Worm (Caenorhabditis elegans) whole organism, late embryonic: ENCODE data around the gene aakg-1.

Source experiments
- K09A11.1 ChIP-seq: sonication (generic microtip); optimal IDR thresholded peaks from 2 replicates; lab custom pipeline; 2017; ENCODE audit warnings: antibody characterized with exemption, mild to moderate bottlenecking, missing genetic modification characterization, missing compliant biosample characterization; ENCODE audit not compliant: insufficient read depth
- T23F11.4 ChIP-seq: fragments of 200-800 bp; sonication (Bioruptor generic); optimal IDR thresholded peaks from 2 replicates; lab custom pipeline; 2018; ENCODE audit warnings: mild to moderate bottlenecking, missing genetic modification characterization, missing compliant biosample characterization
- Y22D7AL.16 ChIP-seq: sonication (generic microtip); optimal IDR thresholded peaks from 2 replicates; lab custom pipeline; 2016; ENCODE audit warnings: missing genetic modification characterization, missing compliant biosample characterization
- ceh-14 ChIP-seq: sonication (generic microtip); optimal IDR thresholded peaks from 2 replicates; lab custom pipeline; 2016; ENCODE audit warnings: missing genotype, missing genetic modification characterization, missing compliant biosample characterization
- ceh-19 ChIP-seq: fragments of 200-800 bp; sonication (Bioruptor generic); optimal IDR thresholded peaks from 2 replicates; lab custom pipeline; 2018; ENCODE audit warnings: mild to moderate bottlenecking, missing genetic modification characterization, missing compliant biosample characterization
- ceh-2 ChIP-seq: sonication (generic microtip); optimal IDR thresholded peaks from 2 replicates; lab custom pipeline; 2016; ENCODE audit warnings: missing genotype, missing genetic modification characterization, missing compliant biosample characterization
- ceh-30 ChIP-seq: fragments of 150-350 bp; optimal IDR thresholded peaks from 2 replicates; lab custom pipeline; 2014; ENCODE audit warnings: missing biosample characterization, missing genetic modification characterization
- ceh-48 ChIP-seq: sonication (generic microtip); optimal IDR thresholded peaks from 2 replicates; lab custom pipeline; 2016; ENCODE audit warnings: missing genetic modification characterization, inconsistent platforms, missing compliant biosample characterization
- dve-1 ChIP-seq: sonication (generic microtip); optimal IDR thresholded peaks from 2 replicates; lab custom pipeline; 2017; ENCODE audit warnings: antibody characterized with exemption, mild to moderate bottlenecking, missing genetic modification characterization, missing compliant biosample characterization
- elt-2 ChIP-seq: sonication (generic microtip); optimal IDR thresholded peaks from 2 replicates; lab custom pipeline; 2016; ENCODE audit warnings: missing genetic modification reagents, missing genetic modification characterization, missing compliant biosample characterization
- ets-4 ChIP-seq: sonication (generic microtip); optimal IDR thresholded peaks from 2 replicates; lab custom pipeline; 2016; ENCODE audit warnings: missing genetic modification characterization, missing compliant biosample characterization
- eyg-1 ChIP-seq: sonication (generic microtip); optimal IDR thresholded peaks from 2 replicates; lab custom pipeline; 2016; ENCODE audit warnings: missing genotype, missing genetic modification characterization, missing compliant biosample characterization
- fkh-10 ChIP-seq: fragments of 150-350 bp; optimal IDR thresholded peaks from 2 replicates; lab custom pipeline; 2014; ENCODE audit warnings: missing biosample characterization, missing genetic modification reagents, missing genetic modification characterization
- fkh-6 ChIP-seq: sonication (generic microtip); optimal IDR thresholded peaks from 2 replicates; lab custom pipeline; 2016; ENCODE audit warnings: missing genetic modification characterization, missing compliant biosample characterization
- gmeb-2 ChIP-seq: sonication (generic microtip); optimal IDR thresholded peaks from 2 replicates; lab custom pipeline; 2016; ENCODE audit warnings: missing genetic modification characterization, inconsistent platforms, missing compliant biosample characterization
- hlh-15 ChIP-seq: sonication (generic microtip); optimal IDR thresholded peaks from 2 replicates; lab custom pipeline; 2016; ENCODE audit warnings: missing genetic modification characterization, missing compliant biosample characterization
- hlh-8 ChIP-seq: sonication (generic microtip); optimal IDR thresholded peaks from 2 replicates; lab custom pipeline; 2016; ENCODE audit warnings: missing genotype, missing genetic modification characterization, missing compliant biosample characterization
- lim-6 ChIP-seq: sonication (generic microtip); optimal IDR thresholded peaks from 2 replicates; lab custom pipeline; 2016; ENCODE audit warnings: missing genetic modification characterization, missing compliant biosample characterization
- lin-11 ChIP-seq: fragments of 200-800 bp; sonication (Bioruptor generic); optimal IDR thresholded peaks from 2 replicates; lab custom pipeline; 2018; ENCODE audit warnings: mild to moderate bottlenecking, missing genetic modification characterization, missing compliant biosample characterization
- madf-2 ChIP-seq: sonication (generic microtip); optimal IDR thresholded peaks from 2 replicates; lab custom pipeline; 2017; ENCODE audit warnings: missing genetic modification characterization, missing compliant biosample characterization
- mec-3 ChIP-seq: sonication (generic microtip); optimal IDR thresholded peaks from 2 replicates; lab custom pipeline; 2016; ENCODE audit warnings: borderline replicate concordance, missing genetic modification characterization, missing compliant biosample characterization
- nfya-1 ChIP-seq: sonication (generic microtip); optimal IDR thresholded peaks from 2 replicates; lab custom pipeline; 2017; ENCODE audit warnings: missing genetic modification characterization, mild to moderate bottlenecking, missing compliant biosample characterization, antibody characterized with exemption, moderate library complexity
- pat-9 ChIP-seq: fragments of 200-800 bp; sonication (Bioruptor generic); optimal IDR thresholded peaks from 2 replicates; lab custom pipeline; 2018; ENCODE audit warnings: mild to moderate bottlenecking, missing genetic modification characterization, moderate library complexity, missing compliant biosample characterization
- pqm-1 ChIP-seq: sonication (generic microtip); optimal IDR thresholded peaks from 2 replicates; lab custom pipeline; 2016; ENCODE audit warnings: missing genetic modification characterization, missing compliant biosample characterization
- pros-1 ChIP-seq: fragments of 150-350 bp; optimal IDR thresholded peaks from 2 replicates; lab custom pipeline; 2014; ENCODE audit warnings: missing biosample characterization, missing genetic modification reagents, missing genetic modification characterization
- sox-2 ChIP-seq: fragments of 200-800 bp; sonication (Bioruptor generic); IDR thresholded peaks from 2 replicates; pipeline ENCODE4 v1.3.6; 2022; ENCODE audit warnings: missing genetic modification reagents, missing genetic modification characterization, missing compliant biosample characterization
- syd-9 ChIP-seq: sonication (generic microtip); optimal IDR thresholded peaks from 2 replicates; lab custom pipeline; 2016; ENCODE audit warnings: mild to moderate bottlenecking, missing genetic modification characterization, moderate library complexity, missing compliant biosample characterization
- tbx-2 ChIP-seq: sonication (generic microtip); optimal IDR thresholded peaks from 2 replicates; lab custom pipeline; 2016; ENCODE audit warnings: missing genetic modification characterization, missing compliant biosample characterization
- tbx-7 ChIP-seq: sonication (generic microtip); optimal IDR thresholded peaks from 2 replicates; lab custom pipeline; 2016; ENCODE audit warnings: missing genotype, missing genetic modification characterization, missing compliant biosample characterization
- unc-3 ChIP-seq, 2 experiments: fragments of 200-800 bp in 1 of 2; sonication (Bioruptor generic) in 1 of 2; sonication (generic microtip) in 1 of 2; conservative IDR thresholded peaks in 1 of 2; optimal IDR thresholded peaks in 1 of 2; 2 replicates each; pipeline versions ENCODE4 v1.3.6 to Lab custom; 2016 to 2022; ENCODE audit warnings: missing compliant biosample characterization in 2 of 2, missing genetic modification characterization in 2 of 2, missing genetic modification reagents in 1 of 2
- unc-42 ChIP-seq: sonication (generic microtip); optimal IDR thresholded peaks from 2 replicates; lab custom pipeline; 2016; ENCODE audit warnings: missing genotype, missing genetic modification characterization, missing compliant biosample characterization
- unc-55 ChIP-seq: sonication (generic microtip); optimal IDR thresholded peaks from 2 replicates; lab custom pipeline; 2017; ENCODE audit warnings: missing biosample characterization, missing genetic modification reagents, missing genetic modification characterization
- unc-86 ChIP-seq: sonication (generic microtip); optimal IDR thresholded peaks from 2 replicates; lab custom pipeline; 2016; ENCODE audit warnings: missing genetic modification characterization, missing compliant biosample characterization
- zip-5 ChIP-seq: sonication (generic microtip); optimal IDR thresholded peaks from 2 replicates; lab custom pipeline; 2016; ENCODE audit warnings: missing genetic modification characterization, missing compliant biosample characterization

Gene aakg-1

DNA sequence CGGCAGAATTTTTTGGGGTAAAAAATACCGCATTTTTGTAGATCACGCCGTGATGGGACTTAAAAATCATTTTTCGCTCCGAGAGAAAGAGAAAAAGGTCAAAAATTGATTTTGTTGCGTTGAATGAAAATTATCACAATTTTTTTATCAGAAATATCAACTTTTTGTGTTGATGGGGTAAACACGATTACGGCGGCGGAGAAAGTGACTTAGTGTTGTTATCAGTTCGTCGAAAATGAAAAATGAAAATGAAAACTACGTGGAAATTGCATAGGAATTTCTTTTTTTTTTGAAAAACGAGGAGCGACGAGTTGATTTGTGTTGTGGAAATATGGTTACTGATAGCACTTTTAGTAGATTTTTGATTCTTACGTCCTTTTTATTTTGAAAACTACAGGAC, 26.8 kb downstream of the aakg-1 start:
- TF ChIP-seq ceh-48 (tag; lab: Kevin White, UChicago) = no peak
- TF ChIP-seq unc-86 (tag; lab: Kevin White, UChicago) = no peak
- peak; percentile 28 for TF ChIP-seq elt-2 (tag; lab: Kevin White, UChicago)
- no peak for TF ChIP-seq unc-55 (GFP tag; lab: Kevin White, UChicago)

DNA sequence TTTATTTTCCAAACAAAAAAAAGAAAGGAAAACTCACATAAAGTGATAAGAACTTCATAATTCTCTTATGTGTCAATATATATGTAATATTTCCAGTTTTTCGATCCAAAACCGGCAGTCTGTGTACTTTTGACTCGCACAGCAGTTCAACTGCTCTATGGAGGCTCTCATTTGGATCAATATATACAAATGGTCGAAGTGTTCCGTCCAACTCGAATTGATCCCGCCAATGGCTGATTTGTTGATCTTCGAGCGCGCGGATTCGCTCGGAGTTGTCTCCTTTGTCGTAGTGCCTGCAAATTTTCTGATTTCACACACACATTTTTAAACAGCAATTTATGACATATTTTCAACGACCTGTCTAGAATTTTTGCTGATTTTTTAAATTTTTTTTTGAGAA, 32.5 kb downstream of the aakg-1 start:
- TF ChIP-seq pros-1 (tag; lab: Kevin White, UChicago) (no peak), lim-6 (tag; lab: Kevin White, UChicago) (no peak), madf-2 (no peak), fkh-10 (GFP tag; lab: Kevin White, UChicago) (no peak), sox-2 (GFP tag; lab: Robert Waterston, UW) (no peak), ets-4 (tag; lab: Kevin White, UChicago) (no peak), dve-1 (tag; lab: Kevin White, UChicago) (no peak), zip-5 (no peak), pat-9 (tag; lab: Kevin White, UChicago) (no peak), Y22D7AL.16 (no peak), unc-55 (GFP tag; lab: Kevin White, UChicago) (no peak)
- TF ChIP-seq, all 69 proteins: peak for 0

- TF ChIP-seq elt-2 (tag; lab: Kevin White, UChicago) = no peak
- TF ChIP-seq ceh-48 (tag; lab: Kevin White, UChicago) = no peak
- TF ChIP-seq ceh-19 (GFP tag; lab: Kevin White, UChicago) = no peak
- peak; percentile 96 for TF ChIP-seq nfya-1 (tag; lab: Kevin White, UChicago)
- no peak for TF ChIP-seq pqm-1 (tag; lab: Kevin White, UChicago)
- TF ChIP-seq, all 69 proteins: peak for 1
These were observed 34.8 kb downstream of the aakg-1 start for ce11 chrIII:12540411-12540810.

DNA sequence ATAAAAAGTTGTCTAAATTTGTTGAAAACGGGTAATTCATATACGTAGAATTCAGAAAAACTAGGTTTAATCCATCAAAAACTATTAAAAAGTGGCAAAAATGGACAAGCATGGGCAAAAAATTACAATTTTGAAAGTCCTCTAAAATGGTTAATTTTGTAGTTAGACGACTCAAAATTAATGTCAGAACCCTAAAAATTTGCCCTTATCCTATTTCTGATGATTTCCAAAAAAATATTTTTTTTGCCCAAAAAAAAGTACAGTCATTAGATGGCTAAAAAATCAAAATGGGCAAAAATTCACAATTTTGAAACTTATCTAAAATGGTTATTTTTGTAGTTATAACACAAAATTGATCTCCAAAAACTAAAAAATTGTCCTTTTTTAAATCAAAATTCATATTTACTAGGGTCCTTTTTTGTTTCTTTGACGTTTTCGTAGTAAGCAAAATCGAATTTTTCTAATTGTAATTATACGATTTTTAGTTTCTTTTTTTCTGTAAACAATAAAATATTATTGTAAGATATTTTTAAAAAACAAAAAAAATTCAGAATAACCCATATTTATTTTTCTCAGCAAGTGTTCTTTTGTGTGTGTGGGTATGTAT, 37.9 kb downstream of the aakg-1 start:
- TF ChIP-seq madf-2 (no peak), K09A11.1 (no peak), fkh-6 (tag; lab: Kevin White, UChicago) (no peak), hlh-15 (tag; lab: Kevin White, UChicago) (no peak), mec-3 (tag; lab: Kevin White, UChicago) (no peak), tbx-2 (tag; lab: Kevin White, UChicago) (no peak), T23F11.4 (GFP tag; lab: Kevin White, UChicago) (no peak)

DNA sequence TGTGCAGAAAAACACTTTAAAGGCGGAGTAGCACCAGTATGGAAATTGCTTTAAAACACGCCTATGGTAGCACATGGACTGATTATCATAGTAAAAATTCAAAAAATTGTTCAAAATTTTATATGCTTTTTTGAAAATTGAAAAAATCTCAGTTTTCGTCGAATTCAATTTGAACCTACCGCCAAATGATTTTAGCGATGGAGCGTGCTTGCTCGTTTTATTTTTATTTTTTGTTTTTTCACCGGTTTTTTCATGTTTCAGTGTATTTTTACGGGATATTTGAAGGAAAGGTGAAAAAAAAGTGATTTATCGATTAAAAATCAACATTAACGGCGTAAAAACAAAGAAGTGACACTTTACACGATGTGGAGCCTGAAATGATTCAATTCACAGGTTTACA, 41.3 kb downstream of the aakg-1 start:
- no peak for TF ChIP-seq elt-2 (tag; lab: Kevin White, UChicago)
- no peak for TF ChIP-seq eyg-1 (tag; lab: Kevin White, UChicago)
- no peak for TF ChIP-seq ceh-2
- no peak for TF ChIP-seq lim-6 (tag; lab: Kevin White, UChicago)
- TF ChIP-seq tbx-7 (tag; lab: Kevin White, UChicago) = no peak
- TF ChIP-seq syd-9 (tag; lab: Kevin White, UChicago) = no peak
- no peak for TF ChIP-seq ceh-30 (tag; lab: Kevin White, UChicago)
- no peak for TF ChIP-seq unc-42
- no peak for TF ChIP-seq pat-9 (tag; lab: Kevin White, UChicago)
- TF ChIP-seq lin-11 (tag; lab: Kevin White, UChicago) = no peak
- TF ChIP-seq ceh-14 (tag; lab: Kevin White, UChicago) = no peak
- TF ChIP-seq unc-55 (GFP tag; lab: Kevin White, UChicago) = no peak
- TF ChIP-seq gmeb-2 (tag; lab: Kevin White, UChicago) = no peak
- no peak for TF ChIP-seq fkh-10 (GFP tag; lab: Kevin White, UChicago)
- no peak for TF ChIP-seq pros-1 (tag; lab: Kevin White, UChicago)
- TF ChIP-seq unc-3 (GFP tag; conservative IDR thresholded peaks at IDR 0.05; lab: Robert Waterston, UW) = no peak
- no peak for TF ChIP-seq unc-3 (tag; optimal IDR thresholded peaks at IDR 0.05; lab: Kevin White, UChicago)
- TF ChIP-seq hlh-8 (tag; lab: Kevin White, UChicago) = no peak
- TF ChIP-seq mec-3 (tag; lab: Kevin White, UChicago) = no peak
